Fruit fly (Drosophila melanogaster): ENCODE results near the gene Brd8.

Gene Brd8

dm6 chr3R:29198299-29198698 is 25.0 kb upstream of the Brd8 start:
- TF ChIP-seq Sry-β (GFP tag; optimal IDR thresholded peaks at IDR 0.05): no peak
- no peak for TF ChIP-seq Hey (tag; optimal IDR thresholded peaks at IDR 0.05)
- TF ChIP-seq oc (tag; optimal IDR thresholded peaks at IDR 0.05): peak; percentile 82
- TF ChIP-seq CG15514 (GFP tag; optimal IDR thresholded peaks at IDR 0.05): no peak
- TF ChIP-seq CrebB (tag; optimal IDR thresholded peaks at IDR 0.05): no peak
- TF ChIP-seq Pdp1 (GFP tag; optimal IDR thresholded peaks at IDR 0.05): peak in 1 of 2 experiments; percentile 82
- no peak for TF ChIP-seq btn (GFP tag; optimal IDR thresholded peaks at IDR 0.05)
- TF ChIP-seq bowl (GFP tag; IDR thresholded peaks at IDR 0.05): no peak
- no peak for TF ChIP-seq da (GFP tag; optimal IDR thresholded peaks at IDR 0.05)
- TF ChIP-seq CG7745 (tag; optimal IDR thresholded peaks at IDR 0.05): no peak
- no peak for TF ChIP-seq Hand (GFP tag; optimal IDR thresholded peaks at IDR 0.05)
- no peak for TF ChIP-seq CG30431 (GFP tag; optimal IDR thresholded peaks at IDR 0.05)
- TF ChIP-seq CG2129 (GFP tag; IDR thresholded peaks at IDR 0.05; ENCODE audit: partially characterized antibody): no peak
- TF ChIP-seq CG7372 (GFP tag; IDR thresholded peaks at IDR 0.05): no peak
- TF ChIP-seq Bteb2 (GFP tag; optimal IDR thresholded peaks at IDR 0.05): no peak

DNA sequence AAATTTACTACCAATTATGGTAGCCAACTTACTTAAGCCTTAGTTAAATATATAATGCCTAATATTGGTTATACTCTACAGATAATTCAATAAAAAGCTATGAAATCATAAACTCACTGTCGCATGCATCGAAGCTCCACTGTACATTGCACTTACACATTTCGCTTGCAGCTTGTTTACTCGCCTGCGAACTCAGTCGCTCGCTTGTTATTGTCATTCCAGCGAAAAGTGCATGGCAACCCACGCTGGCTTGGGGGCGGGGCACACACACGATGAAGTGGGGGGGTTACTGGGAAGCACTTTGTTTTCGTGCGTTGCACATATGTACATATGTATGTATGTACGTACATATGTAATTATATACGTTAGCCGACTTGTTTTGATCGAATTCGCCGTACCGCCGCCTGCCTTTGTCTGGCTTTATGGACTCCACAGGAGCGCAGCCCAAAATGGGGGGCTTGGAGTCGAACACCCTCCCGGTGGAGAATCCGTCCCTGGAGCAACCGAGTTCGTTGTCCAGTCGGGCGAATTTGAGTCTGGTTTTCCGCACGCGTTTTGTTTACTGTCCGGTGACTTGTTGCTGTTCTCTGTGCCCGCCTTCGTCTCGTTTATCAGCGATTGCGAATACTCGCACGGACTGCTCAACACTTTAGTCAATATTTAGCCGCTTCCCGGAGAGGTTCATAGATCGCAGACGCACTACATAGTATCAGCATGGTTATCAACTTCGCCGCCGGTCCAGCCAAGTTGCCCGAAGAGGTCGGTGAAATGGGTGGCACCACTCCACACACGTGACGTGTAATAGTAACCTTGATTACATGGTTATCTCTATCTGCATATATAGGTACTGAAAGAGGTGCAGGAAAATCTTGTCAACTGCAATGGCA is 23.2 kb upstream of the Brd8 start, which contains the start of gene CG11899:
Gene CG11899 (plus strand): TSS at position 648 of the 887 bp plus-strand sequence.
- TF ChIP-seq mam (GFP tag; optimal IDR thresholded peaks at IDR 0.05) (peak; percentile 7), gcm (GFP tag; optimal IDR thresholded peaks at IDR 0.05) (no peak), amos (GFP tag; IDR thresholded peaks at IDR 0.05; ENCODE audit: partially characterized antibody) (0 out of 2 replicates have a peak, but pooled peaks have one; percentile 17), lbe (GFP tag; optimal IDR thresholded peaks at IDR 0.05) (peak; percentile 85), CG1529 (GFP tag; optimal IDR thresholded peaks at IDR 0.05) (no peak), CG1024 (GFP tag; IDR thresholded peaks at IDR 0.05) (no peak), CG12769 (tag; optimal IDR thresholded peaks at IDR 0.05) (no peak), CG11085 (GFP tag; IDR thresholded peaks at IDR 0.05) (no peak), Gug (GFP tag; IDR thresholded peaks at IDR 0.05) (peak; percentile 75; the same call in 3 of the 4 replicates), CG12659 (GFP tag; optimal IDR thresholded peaks at IDR 0.05) (no peak), bab2 (GFP tag; optimal IDR thresholded peaks at IDR 0.05) (peak; percentile 7), Pdp1 (GFP tag; optimal IDR thresholded peaks at IDR 0.05) (no peak), unc-4 (GFP tag; IDR thresholded peaks at IDR 0.05; ENCODE audit: partially characterized antibody) (no peak), CG10654 (GFP tag; optimal IDR thresholded peaks at IDR 0.05) (no peak), ttk (GFP tag; IDR thresholded peaks at IDR 0.05) (no peak), CG2116 (GFP tag; optimal IDR thresholded peaks at IDR 0.05) (no peak), zen2 (GFP tag; IDR thresholded peaks at IDR 0.05; ENCODE audit: partially characterized antibody) (no peak), Gsc (GFP tag; IDR thresholded peaks at IDR 0.05) (no peak), CG12219 (GFP tag; optimal IDR thresholded peaks at IDR 0.05) (no peak), btn (GFP tag; optimal IDR thresholded peaks at IDR 0.05) (no peak), CG42726 (GFP tag; IDR thresholded peaks at IDR 0.05; ENCODE audit: partially characterized antibody) (no peak), Bgb (GFP tag; IDR thresholded peaks at IDR 0.05; ENCODE audit: partially characterized antibody) (0 out of 2 replicates have a peak, but pooled peaks have one; percentile 42), CG17385 (GFP tag; optimal IDR thresholded peaks at IDR 0.05) (no peak), CG9797 (GFP tag; optimal IDR thresholded peaks at IDR 0.05) (no peak), CG4820 (GFP tag; optimal IDR thresholded peaks at IDR 0.05) (no peak), zfh2 (GFP tag; optimal IDR thresholded peaks at IDR 0.05) (no peak), zf30C (GFP tag; optimal IDR thresholded peaks at IDR 0.05) (no peak), CG15514 (GFP tag; optimal IDR thresholded peaks at IDR 0.05) (no peak), CG18011 (GFP tag; optimal IDR thresholded peaks at IDR 0.05) (no peak), Hmx (GFP tag; optimal IDR thresholded peaks at IDR 0.05) (no peak), jigr1 (GFP tag; IDR thresholded peaks at IDR 0.05) (no peak), CHES-1-like (GFP tag; optimal IDR thresholded peaks at IDR 0.05) (no peak), CG4328 (GFP tag; optimal IDR thresholded peaks at IDR 0.05) (no peak), YL-1 (GFP tag; optimal IDR thresholded peaks at IDR 0.05) (no peak), ranshi (GFP tag; IDR thresholded peaks at IDR 0.05) (no peak)
